Worm (Caenorhabditis elegans) whole organism, L2 larva: ENCODE data around the gene F58G1.8.

ENCODE experiments used
- ceh-82 ChIP-seq: fragments of 150-350 bp; optimal IDR thresholded peaks from 2 replicates; lab custom pipeline; 2014; ENCODE audit warnings: missing biosample characterization, missing genetic modification characterization
- elt-1 ChIP-seq: fragments of 150-350 bp; optimal IDR thresholded peaks from 2 replicates; lab custom pipeline; 2014; ENCODE audit warnings: missing biosample characterization, missing genetic modification characterization
- lin-39 ChIP-seq: fragments of 150-350 bp; optimal IDR thresholded peaks from 2 replicates; lab custom pipeline; 2014; ENCODE audit warnings: missing biosample characterization, missing genetic modification reagents, missing genetic modification characterization
- mbf-1 ChIP-seq: sonication (generic microtip); optimal IDR thresholded peaks from 2 replicates; lab custom pipeline; 2017; ENCODE audit warnings: missing biosample characterization, missing genetic modification characterization
- nhr-237 ChIP-seq: fragments of 150-350 bp; optimal IDR thresholded peaks from 2 replicates; lab custom pipeline; 2014; ENCODE audit warnings: missing biosample characterization, missing genetic modification characterization
- ztf-4 ChIP-seq: fragments of 150-350 bp; optimal IDR thresholded peaks from 2 replicates; lab custom pipeline; 2014; ENCODE audit warnings: missing biosample characterization, missing genetic modification characterization

DNA sequence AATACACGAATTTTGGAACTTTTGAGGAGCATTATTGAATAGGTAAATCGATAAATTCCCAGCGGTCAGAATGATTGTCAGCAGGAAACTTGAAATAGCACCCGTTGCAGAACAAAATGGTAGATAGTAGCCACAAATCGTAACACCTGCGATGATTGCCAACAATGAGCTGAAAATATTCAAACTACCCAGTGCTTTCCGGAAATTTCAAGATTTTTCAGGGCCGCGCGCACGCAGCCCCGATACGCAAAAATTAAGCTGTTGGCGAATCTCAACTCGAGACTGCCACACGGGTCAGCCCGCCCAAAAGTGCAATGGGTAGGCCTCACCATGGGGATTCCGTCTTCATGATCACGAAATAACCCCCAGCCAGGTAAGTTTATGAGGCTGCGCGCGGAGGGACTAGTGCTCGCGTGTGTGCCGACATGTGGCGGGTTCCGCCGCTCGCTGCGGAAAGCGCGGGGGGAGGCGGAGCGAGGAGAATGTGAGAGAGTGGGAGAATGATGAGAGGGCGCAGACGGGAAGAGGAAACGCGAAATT, 19.2 kb upstream of the F58G1.8 start:
- no peak for TF ChIP-seq lin-39 (tag; lab: Kevin White, UChicago)
- peak; percentile 70 for TF ChIP-seq nhr-237 (tag; lab: Kevin White, UChicago)
- TF ChIP-seq ztf-4 (tag; lab: Kevin White, UChicago) = peak; percentile 76
- TF ChIP-seq mbf-1 (tag; lab: Kevin White, UChicago) = no peak
- no peak for TF ChIP-seq elt-1 (tag; lab: Kevin White, UChicago)
- peak; percentile 60 for TF ChIP-seq ceh-82 (tag; lab: Kevin White, UChicago)
